Fruit fly (Drosophila melanogaster) whole organism, embryonic: ENCODE measurements around the gene 14-3-3epsilon.

ENCODE experiments used
- Awh ChIP-seq: fragments of 200-800 bp; sonication (Bioruptor generic); IDR thresholded peaks from 2 replicates; pipeline ENCODE4, ENCODE4 v1.3.6; 2022; ENCODE audit warnings: missing biosample characterization, missing genetic modification characterization
- Bteb2 ChIP-seq: fragments of 200-800 bp; sonication (Bioruptor generic); optimal IDR thresholded peaks from 2 replicates; lab custom pipeline; 2016; ENCODE audit warnings: missing biosample characterization, missing genetic modification characterization
- CG10209 ChIP-seq: fragments of 200-800 bp; sonication (Bioruptor generic); optimal IDR thresholded peaks from 3 replicates; lab custom pipeline; 2017; ENCODE audit warnings: missing biosample characterization, mild to moderate bottlenecking, missing genetic modification characterization, missing genetic modification reagents
- CG12659 ChIP-seq: fragments of 200-800 bp; sonication (Bioruptor generic); optimal IDR thresholded peaks from 3 replicates; lab custom pipeline; 2017; ENCODE audit warnings: mild to moderate bottlenecking, missing biosample characterization, missing genetic modification reagents, missing genetic modification characterization
- CG13287 ChIP-seq: fragments of 200-800 bp; sonication (Bioruptor generic); IDR thresholded peaks from 2 replicates; pipeline ENCODE4 v1.3.6; 2022; ENCODE audit warnings: missing biosample characterization, missing genetic modification characterization; ENCODE audit not compliant: partially characterized antibody
- CG13424 ChIP-seq: fragments of 200-800 bp; sonication (Bioruptor generic); optimal IDR thresholded peaks from 2 replicates; lab custom pipeline; 2019; ENCODE audit warnings: missing biosample characterization, mild to moderate bottlenecking, missing genetic modification characterization, moderate library complexity
- CG14860 ChIP-seq: fragments of 200-800 bp; sonication (Bioruptor generic); IDR thresholded peaks from 3 replicates; pipeline ENCODE4 v1.3.6; 2022; ENCODE audit warnings: missing biosample characterization, missing genetic modification characterization; ENCODE audit not compliant: partially characterized antibody
- CG15073 ChIP-seq: fragments of 200-800 bp; sonication (Bioruptor generic); optimal IDR thresholded peaks from 2 replicates; lab custom pipeline; 2016; ENCODE audit warnings: missing biosample characterization, missing genetic modification characterization
- CG1647 ChIP-seq: fragments of 200-800 bp; sonication (Bioruptor generic); optimal IDR thresholded peaks from 3 replicates; lab custom pipeline; 2016; ENCODE audit warnings: missing biosample characterization, missing genetic modification characterization
- CG1792 ChIP-seq: fragments of 200-800 bp; sonication (Bioruptor generic); optimal IDR thresholded peaks from 2 replicates; lab custom pipeline; 2016; ENCODE audit warnings: missing biosample characterization, missing genetic modification characterization
- CG32532 ChIP-seq: fragments of 200-800 bp; sonication (Bioruptor generic); IDR thresholded peaks from 2 replicates; pipeline ENCODE4 v1.3.6; 2022; ENCODE audit warnings: missing biosample characterization, missing genetic modification characterization
- CG32767 ChIP-seq: fragments of 200-800 bp; sonication (Bioruptor generic); IDR thresholded peaks from 2 replicates; pipeline ENCODE4 v1.3.6; 2022; ENCODE audit warnings: missing biosample characterization, missing genetic modification characterization
- CG34224 ChIP-seq: fragments of 200-800 bp; sonication (Bioruptor generic); IDR thresholded peaks from 3 replicates; pipeline ENCODE4 v1.3.6; 2022; ENCODE audit warnings: missing biosample characterization, missing genetic modification characterization; ENCODE audit not compliant: partially characterized antibody
- CG6254 ChIP-seq: fragments of 200-800 bp; sonication (Bioruptor generic); optimal IDR thresholded peaks from 3 replicates; lab custom pipeline; 2017; ENCODE audit warnings: mild to moderate bottlenecking, missing biosample characterization, missing genetic modification reagents, missing genetic modification characterization
- CG7786 ChIP-seq: fragments of 200-800 bp; sonication (Bioruptor generic); optimal IDR thresholded peaks from 2 replicates; lab custom pipeline; 2016; ENCODE audit warnings: missing biosample characterization, missing genetic modification characterization
- CG9609 ChIP-seq: fragments of 200-800 bp; sonication (Bioruptor generic); optimal IDR thresholded peaks from 3 replicates; lab custom pipeline; 2016; ENCODE audit warnings: missing biosample characterization, missing genetic modification characterization
- CG9817 ChIP-seq: fragments of 200-800 bp; sonication (Bioruptor generic); optimal IDR thresholded peaks from 2 replicates; lab custom pipeline; 2018; ENCODE audit warnings: missing biosample characterization, mild to moderate bottlenecking, missing genetic modification characterization, moderate library complexity
- CoRest ChIP-seq: fragments of 200-800 bp; sonication (Bioruptor generic); optimal IDR thresholded peaks from 3 replicates; lab custom pipeline; 2018; ENCODE audit warnings: missing biosample characterization, mild to moderate bottlenecking, missing genetic modification characterization, moderate library complexity
- D19A ChIP-seq: fragments of 200-800 bp; optimal IDR thresholded peaks from 3 replicates; lab custom pipeline; 2019; ENCODE audit warnings: missing biosample characterization, mild to moderate bottlenecking, missing genetic modification characterization, moderate library complexity
- Dll ChIP-seq: fragments of 200-800 bp; sonication (Bioruptor generic); IDR thresholded peaks from 4 replicates; pipeline ENCODE4 v1.3.6; 2022; ENCODE audit warnings: missing biosample characterization, missing genetic modification characterization; ENCODE audit not compliant: partially characterized antibody
- Doc2 ChIP-seq: fragments of 200-800 bp; sonication (Bioruptor generic); IDR thresholded peaks from 2 replicates; pipeline ENCODE4 v1.3.6; 2022; ENCODE audit warnings: missing biosample characterization, missing genetic modification characterization
- Ets97D ChIP-seq: fragments of 200-800 bp; sonication (Bioruptor generic); optimal IDR thresholded peaks from 3 replicates; lab custom pipeline; 2016; ENCODE audit warnings: missing biosample characterization, missing genetic modification characterization
- H15 ChIP-seq: fragments of 200-800 bp; sonication (Bioruptor generic); IDR thresholded peaks from 3 replicates; pipeline ENCODE4 v1.3.6; 2022; ENCODE audit warnings: missing biosample characterization, missing genetic modification characterization
- HLH4C ChIP-seq: fragments of 200-800 bp; sonication (Bioruptor generic); IDR thresholded peaks from 3 replicates; pipeline ENCODE4 v1.3.6; 2022; ENCODE audit warnings: missing biosample characterization, missing genetic modification characterization; ENCODE audit not compliant: partially characterized antibody
- HLH54F ChIP-seq: fragments of 200-800 bp; sonication (Bioruptor generic); optimal IDR thresholded peaks from 3 replicates; lab custom pipeline; 2016; ENCODE audit warnings: missing biosample characterization, missing genetic modification characterization
- Hmr ChIP-seq: fragments of 200-800 bp; sonication (Bioruptor generic); optimal IDR thresholded peaks from 3 replicates; lab custom pipeline; 2017; ENCODE audit warnings: mild to moderate bottlenecking, missing biosample characterization, missing genetic modification reagents, missing genetic modification characterization
- MBD-R2 ChIP-seq: fragments of 200-800 bp; sonication (Bioruptor generic); IDR thresholded peaks from 2 replicates; pipeline ENCODE4 v1.3.6; 2022; ENCODE audit warnings: missing biosample characterization, missing genetic modification characterization
- Meics ChIP-seq: fragments of 200-800 bp; sonication (Bioruptor generic); optimal IDR thresholded peaks from 2 replicates; lab custom pipeline; 2017; ENCODE audit warnings: missing biosample characterization, mild to moderate bottlenecking, missing genetic modification characterization
- NC2α ChIP-seq: fragments of 200-800 bp; sonication (Bioruptor generic); optimal IDR thresholded peaks from 2 replicates; lab custom pipeline; 2016; ENCODE audit warnings: missing biosample characterization, missing genetic modification characterization
- NC2β ChIP-seq: fragments of 200-800 bp; sonication (Bioruptor generic); optimal IDR thresholded peaks from 2 replicates; lab custom pipeline; 2016; ENCODE audit warnings: missing biosample characterization, missing genetic modification characterization
- NFAT ChIP-seq: fragments of 200-800 bp; sonication (Bioruptor generic); IDR thresholded peaks from 2 replicates; pipeline ENCODE4 v1.3.6; 2022; ENCODE audit warnings: missing biosample characterization, missing genetic modification characterization
- Nf-YB ChIP-seq: fragments of 200-800 bp; sonication (Bioruptor generic); optimal IDR thresholded peaks from 3 replicates; lab custom pipeline; 2019; ENCODE audit warnings: missing biosample characterization, mild to moderate bottlenecking, missing genetic modification characterization, moderate library complexity
- Nf-YC ChIP-seq: fragments of 200-800 bp; optimal IDR thresholded peaks from 3 replicates; lab custom pipeline; 2019; ENCODE audit warnings: missing biosample characterization, mild to moderate bottlenecking, missing genetic modification characterization, moderate library complexity
- Ptx1 ChIP-seq: fragments of 200-800 bp; sonication (Bioruptor generic); IDR thresholded peaks from 2 replicates; pipeline ENCODE4 v1.3.6; 2022; ENCODE audit warnings: missing biosample characterization, missing genetic modification characterization
- Six4 ChIP-seq: fragments of 200-800 bp; sonication (Bioruptor generic); optimal IDR thresholded peaks from 2 replicates; lab custom pipeline; 2016; ENCODE audit warnings: missing biosample characterization, missing genetic modification characterization
- Sox102F ChIP-seq: fragments of 200-800 bp; sonication (Bioruptor generic); optimal IDR thresholded peaks from 2 replicates; lab custom pipeline; 2018; ENCODE audit warnings: missing biosample characterization, mild to moderate bottlenecking, missing genetic modification characterization, moderate library complexity
- Xbp1 ChIP-seq: fragments of 200-800 bp; sonication (Bioruptor generic); optimal IDR thresholded peaks from 3 replicates; lab custom pipeline; 2016; ENCODE audit warnings: missing biosample characterization, mild to moderate bottlenecking, missing genetic modification characterization
- az2 ChIP-seq: fragments of 200-800 bp; sonication (Bioruptor generic); optimal IDR thresholded peaks from 3 replicates; lab custom pipeline; 2016; ENCODE audit warnings: missing biosample characterization, missing genetic modification characterization
- bab2 ChIP-seq: fragments of 200-800 bp; sonication (Bioruptor generic); optimal IDR thresholded peaks from 2 replicates; lab custom pipeline; 2016; ENCODE audit warnings: missing biosample characterization, missing genetic modification characterization
- chif ChIP-seq, 2 experiments: fragments of 200-800 bp; sonication (Bioruptor generic); optimal IDR thresholded peaks; 3 replicates each; lab custom pipeline; 2016; ENCODE audit warnings: missing biosample characterization in 2 of 2, missing genetic modification characterization in 2 of 2
- chinmo ChIP-seq: fragments of 200-800 bp; sonication (Bioruptor generic); IDR thresholded peaks from 4 replicates; pipeline ENCODE4 v1.3.6; 2022; ENCODE audit warnings: missing biosample characterization, missing genetic modification characterization; ENCODE audit not compliant: partially characterized antibody
- crc ChIP-seq: fragments of 200-800 bp; sonication (Bioruptor generic); optimal IDR thresholded peaks from 2 replicates; lab custom pipeline; 2016; ENCODE audit warnings: missing biosample characterization, missing genetic modification characterization
- dpn ChIP-seq, 2 experiments: fragments of 200-800 bp; sonication (Bioruptor generic); optimal IDR thresholded peaks; 3 replicates each; lab custom pipeline; 2016; ENCODE audit warnings: missing biosample characterization in 2 of 2, missing genetic modification characterization in 2 of 2
- nmo ChIP-seq: fragments of 200-800 bp; sonication (Bioruptor generic); optimal IDR thresholded peaks from 2 replicates; lab custom pipeline; 2018; ENCODE audit warnings: missing biosample characterization, mild to moderate bottlenecking, missing genetic modification characterization, moderate library complexity
- p53 ChIP-seq: fragments of 200-800 bp; sonication (Bioruptor generic); optimal IDR thresholded peaks from 2 replicates; lab custom pipeline; 2016; ENCODE audit warnings: missing biosample characterization, missing genetic modification characterization
- pb ChIP-seq: fragments of 200-800 bp; sonication (Bioruptor generic); optimal IDR thresholded peaks from 3 replicates; lab custom pipeline; 2016; ENCODE audit warnings: missing biosample characterization, missing genetic modification characterization
- slbo ChIP-seq: fragments of 200-800 bp; sonication (Bioruptor generic); IDR thresholded peaks from 2 replicates; pipeline ENCODE4 v1.3.6; 2022; ENCODE audit warnings: missing biosample characterization, missing genetic modification characterization
- slp2 ChIP-seq: fragments of 200-800 bp; sonication (Bioruptor generic); optimal IDR thresholded peaks from 2 replicates; lab custom pipeline; 2016; ENCODE audit warnings: missing biosample characterization, missing genetic modification characterization
- tna ChIP-seq: fragments of 200-800 bp; sonication (Bioruptor generic); IDR thresholded peaks from 2 replicates; pipeline ENCODE4 v1.3.6; 2022; ENCODE audit warnings: missing biosample characterization, missing genetic modification characterization; ENCODE audit not compliant: partially characterized antibody
- vfl ChIP-seq: fragments of 200-800 bp; sonication (Bioruptor generic); optimal IDR thresholded peaks from 2 replicates; lab custom pipeline; 2016; ENCODE audit warnings: missing biosample characterization, missing genetic modification characterization

14-3-3epsilon gene

DNA sequence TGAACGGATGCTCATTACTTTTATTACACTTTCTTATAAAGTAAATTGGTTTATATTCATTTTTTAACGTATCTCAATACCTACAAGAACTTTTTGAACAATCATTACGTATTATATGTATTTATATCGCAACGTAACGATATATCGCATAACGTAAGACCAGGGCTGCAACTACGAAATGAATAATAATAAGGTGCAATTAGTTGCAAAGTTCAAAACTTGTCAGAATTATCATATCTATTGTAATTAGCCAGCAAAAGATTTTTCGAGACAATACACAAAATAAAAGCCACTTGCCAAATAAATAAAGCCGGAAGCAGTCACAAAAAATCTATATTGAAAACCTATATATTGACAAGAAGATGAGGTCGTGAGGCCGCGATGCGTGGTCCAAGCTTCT, 27.0 kb upstream of the 14-3-3epsilon start:
- peak; percentile 32 for TF ChIP-seq CG13424 (tag; lab: Kevin White, UChicago)
- no peak for TF ChIP-seq Awh
- TF ChIP-seq CG1792, result peak; percentile 2
- peak; percentile 86 for TF ChIP-seq Dll
- TF ChIP-seq pb (GFP tag; lab: Kevin White, UChicago), result no peak
- TF ChIP-seq HLH4C (GFP tag; lab: Robert Waterston, UW), result peak; percentile 51; the same call in 2 of the 3 replicates
- TF ChIP-seq chinmo (GFP tag; lab: Robert Waterston, UW), result peak; percentile 58; the same call in 1 of the 4 replicates
- TF ChIP-seq H15, result peak; percentile 25; the same call in 1 of the 3 replicates
- TF ChIP-seq CG6254 (GFP tag; lab: Kevin White, UChicago), result peak; percentile 66
- no peak for TF ChIP-seq Doc2 (GFP tag; lab: Robert Waterston, UW)
- peak; percentile 38 for TF ChIP-seq bab2
- TF ChIP-seq dpn (GFP tag; optimal IDR thresholded peaks at IDR 0.05; lab: Kevin White, UChicago), result peak; percentile 47 to 50
- peak; percentile 57 for TF ChIP-seq MBD-R2 (GFP tag; lab: Robert Waterston, UW)
- TF ChIP-seq vfl (GFP tag; lab: Kevin White, UChicago), result peak; percentile 15
- no peak for TF ChIP-seq CG32532
- peak; percentile 46; the same call in 1 of the 2 replicates for TF ChIP-seq slbo (GFP tag; lab: Robert Waterston, UW)
- TF ChIP-seq p53, result no peak
- peak; percentile 39 for TF ChIP-seq CG12659 (GFP tag; lab: Kevin White, UChicago)
- TF ChIP-seq CG1647 (GFP tag; lab: Kevin White, UChicago), result no peak
- peak; percentile 23 for TF ChIP-seq Bteb2
- TF ChIP-seq CG14860, result 0 out of 3 replicates have a peak, but pooled peaks have one; percentile 36
- no peak for TF ChIP-seq slp2 (GFP tag; lab: Kevin White, UChicago)
- TF ChIP-seq Xbp1, result peak; percentile 57
- peak; percentile 54 for TF ChIP-seq HLH54F (GFP tag; lab: Kevin White, UChicago)
- peak; percentile 29 for TF ChIP-seq crc
- TF ChIP-seq NC2α (GFP tag; lab: Kevin White, UChicago), result no peak
- peak; percentile 4 for TF ChIP-seq nmo (GFP tag; lab: Kevin White, UChicago)
- peak; percentile 35 for TF ChIP-seq az2 (GFP tag; lab: Kevin White, UChicago)
- TF ChIP-seq chif (GFP tag; optimal IDR thresholded peaks at IDR 0.05; lab: Kevin White, UChicago), result peak in 1 of 2 experiments; percentile 19
- TF ChIP-seq Sox102F (GFP tag; lab: Kevin White, UChicago), result peak; percentile 40
- no peak for TF ChIP-seq Six4 (GFP tag; lab: Kevin White, UChicago)
- TF ChIP-seq Meics, result peak; percentile 24
- TF ChIP-seq CG10209, result peak; percentile 3
- no peak for TF ChIP-seq Nf-YC (tag; lab: Kevin White, UChicago)
- peak; percentile 14; the same call in 1 of the 2 replicates for TF ChIP-seq tna
- TF ChIP-seq CG13287 (GFP tag; lab: Robert Waterston, UW), result peak; percentile 91
- TF ChIP-seq Ptx1 (GFP tag; lab: Robert Waterston, UW), result no peak
- peak; percentile 43 for TF ChIP-seq Hmr
- peak; percentile 33; the same call in 1 of the 2 replicates for TF ChIP-seq CG32767 (GFP tag; lab: Robert Waterston, UW)
- TF ChIP-seq CG9817, result peak; percentile 26
- peak; percentile 78 for TF ChIP-seq CG34224 (GFP tag; lab: Robert Waterston, UW)
- TF ChIP-seq CoRest (tag; lab: Kevin White, UChicago), result peak; percentile 37
- TF ChIP-seq CG15073, result no peak
- TF ChIP-seq CG7786 (GFP tag; lab: Kevin White, UChicago), result peak; percentile 42
- no peak for TF ChIP-seq D19A
- TF ChIP-seq CG9609, result peak; percentile 26
- no peak for TF ChIP-seq Nf-YB (GFP tag; lab: Kevin White, UChicago)
- TF ChIP-seq Ets97D (GFP tag; lab: Kevin White, UChicago), result peak; percentile 50
- TF ChIP-seq NC2β, result peak; percentile 19
- peak; percentile 39; the same call in 1 of the 2 replicates for TF ChIP-seq NFAT
